Worm (Caenorhabditis elegans) whole organism, mixed stage, embryonic: ENCODE measurements around the gene F28A10.8.

Experiments used
- bed-3 ChIP-seq: fragments of 200-800 bp; sonication (Bioruptor generic); optimal IDR thresholded peaks from 3 replicates; lab custom pipeline; 2018; ENCODE audit warnings: mild to moderate bottlenecking, missing genetic modification characterization, moderate library complexity, missing compliant biosample characterization
- blmp-1 ChIP-seq: fragments of 150-350 bp; optimal IDR thresholded peaks from 2 replicates; lab custom pipeline; 2014; ENCODE audit warnings: missing biosample characterization, missing genetic modification characterization
- ceh-39 ChIP-seq: fragments of 150-350 bp; optimal IDR thresholded peaks from 2 replicates; lab custom pipeline; 2014; ENCODE audit warnings: missing biosample characterization, missing genetic modification characterization
- ceh-43 ChIP-seq: fragments of 200-800 bp; sonication (Bioruptor generic); optimal IDR thresholded peaks from 2 replicates; lab custom pipeline; 2018; ENCODE audit warnings: mild to moderate bottlenecking, missing genetic modification characterization, moderate library complexity, missing compliant biosample characterization
- ces-1 ChIP-seq: fragments of 150-350 bp; optimal IDR thresholded peaks from 2 replicates; lab custom pipeline; 2014; ENCODE audit warnings: missing biosample characterization, missing genetic modification reagents, missing genetic modification characterization
- cnd-1 ChIP-seq: fragments of 200-800 bp; sonication (Bioruptor generic); optimal IDR thresholded peaks from 2 replicates; lab custom pipeline; 2018; ENCODE audit warnings: mild to moderate bottlenecking, missing genetic modification characterization, missing compliant biosample characterization
- drap-1 ChIP-seq: fragments of 200-800 bp; sonication (Bioruptor generic); optimal IDR thresholded peaks from 3 replicates; lab custom pipeline; 2018; ENCODE audit warnings: mild to moderate bottlenecking, missing genetic modification characterization, missing compliant biosample characterization
- elt-3 ChIP-seq: fragments of 150-350 bp; optimal IDR thresholded peaks from 2 replicates; lab custom pipeline; 2014; ENCODE audit warnings: missing biosample characterization, missing genetic modification characterization
- flh-1 ChIP-seq: fragments of 200-800 bp; sonication (Bioruptor generic); optimal IDR thresholded peaks from 2 replicates; lab custom pipeline; 2018; ENCODE audit warnings: mild to moderate bottlenecking, missing genetic modification characterization, moderate library complexity, missing compliant biosample characterization
- ham-2 ChIP-seq: fragments of 200-800 bp; sonication (Bioruptor generic); optimal IDR thresholded peaks from 2 replicates; lab custom pipeline; 2018; ENCODE audit warnings: mild to moderate bottlenecking, missing genetic modification characterization, missing compliant biosample characterization
- lin-32 ChIP-seq: fragments of 200-800 bp; sonication (Bioruptor generic); optimal IDR thresholded peaks from 2 replicates; lab custom pipeline; 2018; ENCODE audit warnings: mild to moderate bottlenecking, missing genetic modification characterization, missing compliant biosample characterization
- lsy-2 ChIP-seq: fragments of 150-350 bp; optimal IDR thresholded peaks from 2 replicates; lab custom pipeline; 2014; ENCODE audit warnings: missing biosample characterization, missing genetic modification characterization
- mep-1 ChIP-seq: fragments of 150-350 bp; optimal IDR thresholded peaks from 2 replicates; lab custom pipeline; 2017; ENCODE audit warnings: missing biosample characterization, missing genetic modification reagents, missing genetic modification characterization, inconsistent platforms
- mls-2 ChIP-seq: sonication (generic microtip); optimal IDR thresholded peaks from 2 replicates; lab custom pipeline; 2016; ENCODE audit warnings: mild to moderate bottlenecking, missing genetic modification characterization, moderate library complexity, missing compliant biosample characterization
- nhr-12 ChIP-seq: fragments of 150-350 bp; optimal IDR thresholded peaks from 2 replicates; lab custom pipeline; 2014; ENCODE audit warnings: missing biosample characterization, missing genetic modification characterization
- nhr-2 ChIP-seq: fragments of 150-350 bp; optimal IDR thresholded peaks from 2 replicates; lab custom pipeline; 2014; ENCODE audit warnings: missing biosample characterization, missing genetic modification characterization
- nhr-28 ChIP-seq: fragments of 150-350 bp; optimal IDR thresholded peaks from 2 replicates; lab custom pipeline; 2014; ENCODE audit warnings: missing biosample characterization, missing genetic modification characterization
- nhr-76 ChIP-seq: sonication (generic microtip); optimal IDR thresholded peaks from 2 replicates; lab custom pipeline; 2017; ENCODE audit warnings: missing biosample characterization, missing genetic modification characterization
- sem-2 ChIP-seq: fragments of 200-800 bp; sonication (Bioruptor generic); optimal IDR thresholded peaks from 2 replicates; lab custom pipeline; 2018; ENCODE audit warnings: mild to moderate bottlenecking, missing genetic modification characterization, missing compliant biosample characterization
- sptf-1 ChIP-seq: sonication (generic microtip); optimal IDR thresholded peaks from 2 replicates; lab custom pipeline; 2017; ENCODE audit warnings: mild to moderate bottlenecking, missing genetic modification characterization, moderate library complexity, missing compliant biosample characterization
- tbx-8 ChIP-seq: fragments of 200-800 bp; sonication (Bioruptor generic); optimal IDR thresholded peaks from 2 replicates; lab custom pipeline; 2018; ENCODE audit warnings: mild to moderate bottlenecking, missing genetic modification characterization, moderate library complexity, missing compliant biosample characterization
- unc-39 ChIP-seq: fragments of 150-350 bp; optimal IDR thresholded peaks from 2 replicates; lab custom pipeline; 2014; ENCODE audit warnings: missing biosample characterization, missing genetic modification characterization
- zip-8 ChIP-seq: fragments of 150-350 bp; optimal IDR thresholded peaks from 2 replicates; lab custom pipeline; 2014; ENCODE audit warnings: missing biosample characterization, missing genetic modification characterization

The F28A10.8 gene

ce11 chrII:803009-803408 lies 35.3 kb downstream of the F28A10.8 start, which contains the start of gene F46F5.13:
F46F5.13 (plus strand) TSS chrII:803309.
- TF ChIP-seq nhr-28 (tag; lab: Kevin White, UChicago) (no peak), ces-1 (GFP tag; lab: Kevin White, UChicago) (no peak), tbx-8 (GFP tag; lab: Kevin White, UChicago) (no peak), mep-1 (tag; lab: Kevin White, UChicago) (no peak)

ce11 chrII:799700-800099 lies 38.6 kb downstream of the F28A10.8 start, which contains the start of gene F46F5.14:
F46F5.14 (plus strand) TSS chrII:800000.
- no peak for TF ChIP-seq nhr-2 (tag; lab: Kevin White, UChicago)
- TF ChIP-seq tbx-8 (GFP tag; lab: Kevin White, UChicago): no peak
- TF ChIP-seq ham-2: no peak
- TF ChIP-seq, all 35 proteins: peak for 0

- TF ChIP-seq sptf-1 (tag; lab: Kevin White, UChicago) (no peak), blmp-1 (tag; lab: Kevin White, UChicago) (no peak), lsy-2 (tag; lab: Kevin White, UChicago) (no peak), mls-2 (tag; lab: Kevin White, UChicago) (no peak), nhr-76 (tag; lab: Kevin White, UChicago) (no peak), lin-32 (no peak), cnd-1 (tag; lab: Kevin White, UChicago) (no peak), drap-1 (GFP tag; lab: Kevin White, UChicago) (no peak)
Measured at ce11 chrII:797445-797844, 40.9 kb downstream of the F28A10.8 start.

ce11 chrII:796916-797315 lies 41.4 kb downstream of the F28A10.8 start:
- TF ChIP-seq ceh-39 (tag; lab: Kevin White, UChicago): no peak

ce11 chrII:791828-792227 lies 46.5 kb downstream of the F28A10.8 start, which contains the start of gene F46F5.1:
F46F5.1 (minus strand) TSS chrII:791928.
- TF ChIP-seq drap-1 (GFP tag; lab: Kevin White, UChicago): no peak
- TF ChIP-seq ces-1 (GFP tag; lab: Kevin White, UChicago): no peak
- TF ChIP-seq mep-1 (tag; lab: Kevin White, UChicago): no peak
- no peak for TF ChIP-seq unc-39 (tag; lab: Kevin White, UChicago)
- TF ChIP-seq ham-2: no peak
- TF ChIP-seq lin-32: no peak
- TF ChIP-seq sem-2 (GFP tag; lab: Kevin White, UChicago): no peak
- no peak for TF ChIP-seq flh-1
- no peak for TF ChIP-seq nhr-12 (tag; lab: Kevin White, UChicago)

ce11 chrII:788139-788538 lies 50.2 kb downstream of the F28A10.8 start, which contains the start of gene F46F5.15:
F46F5.15 (plus strand) TSS chrII:788439.
- no peak for TF ChIP-seq bed-3 (GFP tag; lab: Kevin White, UChicago)
- no peak for TF ChIP-seq ceh-43 (GFP tag; lab: Kevin White, UChicago)
- no peak for TF ChIP-seq elt-3 (tag; lab: Kevin White, UChicago)
- no peak for TF ChIP-seq zip-8 (tag; lab: Kevin White, UChicago)
